Worm (Caenorhabditis elegans): Measurements from ENCODE around the gene C17G10.10.
A peak's percentile ranks its signal among the peaks of the same experiment; 100 is the strongest.

C17G10.10 gene

ce11 chrII:5555522-5555921 lies 43.7 kb downstream of the C17G10.10 start:
- TF ChIP-seq daf-16 (GFP tag; optimal IDR thresholded peaks at IDR 0.05) (no peak), daf-16 (tag; optimal IDR thresholded peaks at IDR 0.05) (peak; percentile 47), nhr-102 (tag; optimal IDR thresholded peaks at IDR 0.05) (peak; percentile 22), egl-43 (GFP tag; IDR thresholded peaks at IDR 0.05) (no peak), unc-62 (GFP tag; optimal IDR thresholded peaks at IDR 0.05 in 1 of 2) (peak in 1 of 2 experiments; percentile 2), unc-62 (tag; optimal IDR thresholded peaks at IDR 0.05) (no peak), tag-97 (GFP tag; IDR thresholded peaks at IDR 0.05) (no peak), nhr-25 (tag; optimal IDR thresholded peaks at IDR 0.05; ENCODE audit: borderline replicate concordance, insufficient read depth) (no peak), dve-1 (tag; optimal IDR thresholded peaks at IDR 0.05; ENCODE audit: insufficient read depth) (peak; percentile 21), zfp-2 (tag; optimal IDR thresholded peaks at IDR 0.05) (no peak), ama-1 (optimal IDR thresholded peaks at IDR 0.05) (no peak), daf-19 (GFP tag; conservative IDR thresholded peaks at IDR 0.05) (no peak)

ce11 chrII:5554788-5555187 lies 44.4 kb downstream of the C17G10.10 start:
- TF ChIP-seq daf-16 (GFP tag; optimal IDR thresholded peaks at IDR 0.05) (no peak), daf-16 (tag; optimal IDR thresholded peaks at IDR 0.05) (peak; percentile 51), dmd-6 (GFP tag; IDR thresholded peaks at IDR 0.05) (peak; percentile 85), php-3 (GFP tag; IDR thresholded peaks at IDR 0.05) (no peak), mdl-1 (tag; optimal IDR thresholded peaks at IDR 0.05) (no peak), fkh-10 (GFP tag; optimal IDR thresholded peaks at IDR 0.05) (no peak), dve-1 (tag; optimal IDR thresholded peaks at IDR 0.05; ENCODE audit: insufficient read depth) (peak; percentile 19), dmd-8 (GFP tag; IDR thresholded peaks at IDR 0.05) (no peak), F44E2.7 (GFP tag; IDR thresholded peaks at IDR 0.05) (no peak)

ce11 chrII:5554317-5554716 lies 44.9 kb downstream of the C17G10.10 start, which contains the start of gene ins-12:
TSS of gene ins-12 (plus strand) at chrII:5554617.
- TF ChIP-seq sdz-12 (GFP tag; optimal IDR thresholded peaks at IDR 0.05) (no peak), fos-1 (tag; optimal IDR thresholded peaks at IDR 0.05) (no peak), lin-1 (GFP tag; IDR thresholded peaks at IDR 0.05) (no peak), lin-39 (tag; optimal IDR thresholded peaks at IDR 0.05) (no peak), nhr-111 (GFP tag; optimal IDR thresholded peaks at IDR 0.05) (no peak), Y75B8A.6 (GFP tag; IDR thresholded peaks at IDR 0.05) (no peak), mxl-2 (GFP tag; conservative IDR thresholded peaks at IDR 0.05) (no peak), fkh-10 (GFP tag; optimal IDR thresholded peaks at IDR 0.05) (no peak), mdl-1 (tag; optimal IDR thresholded peaks at IDR 0.05) (no peak), unc-130 (GFP tag; optimal IDR thresholded peaks at IDR 0.05) (no peak), daf-8 (GFP tag; IDR thresholded peaks at IDR 0.05) (no peak), dve-1 (tag; optimal IDR thresholded peaks at IDR 0.05; ENCODE audit: insufficient read depth) (no peak), dpl-1 (GFP tag; optimal IDR thresholded peaks at IDR 0.05) (no peak), nhr-102 (tag; optimal IDR thresholded peaks at IDR 0.05) (no peak), dmd-9 (GFP tag; IDR thresholded peaks at IDR 0.05) (no peak), nhr-48 (tag; optimal IDR thresholded peaks at IDR 0.05) (no peak), unc-62 (GFP tag; optimal IDR thresholded peaks at IDR 0.05 in 1 of 2) (no peak), unc-62 (tag; optimal IDR thresholded peaks at IDR 0.05) (no peak), ztf-7 (tag; optimal IDR thresholded peaks at IDR 0.05) (no peak), aha-1 (tag) (no peak)

- TF ChIP-seq nhr-28 (tag; optimal IDR thresholded peaks at IDR 0.05) (peak; percentile 44), daf-16 (GFP tag; optimal IDR thresholded peaks at IDR 0.05) (no peak), daf-16 (tag; optimal IDR thresholded peaks at IDR 0.05) (peak; percentile 90), aly-2 (tag; optimal IDR thresholded peaks at IDR 0.05) (no peak), hlh-11 (tag; optimal IDR thresholded peaks at IDR 0.05) (peak; percentile 60), mxl-2 (GFP tag; conservative IDR thresholded peaks at IDR 0.05) (peak; percentile 47; the same call in 1 of the 2 replicates), pqm-1 (tag; optimal IDR thresholded peaks at IDR 0.05) (peak; percentile 52), zip-2 (tag; optimal IDR thresholded peaks at IDR 0.05) (no peak), dve-1 (tag; optimal IDR thresholded peaks at IDR 0.05; ENCODE audit: insufficient read depth) (peak; percentile 71), hlh-30 (tag; optimal IDR thresholded peaks at IDR 0.05; ENCODE audit: insufficient read depth) (peak; percentile 69), F10B5.3 (tag; optimal IDR thresholded peaks at IDR 0.05) (no peak), dmd-6 (GFP tag; IDR thresholded peaks at IDR 0.05) (peak; percentile 53), Y105C5A.15 (GFP tag; IDR thresholded peaks at IDR 0.05) (no peak), mdl-1 (tag; optimal IDR thresholded peaks at IDR 0.05) (peak in 1 of 2 experiments; percentile 23), egl-27 (tag; optimal IDR thresholded peaks at IDR 0.05) (no peak), snpc-1.2 (GFP tag; IDR thresholded peaks at IDR 0.05) (no peak), Y75B8A.6 (GFP tag; IDR thresholded peaks at IDR 0.05) (no peak), egl-43 (GFP tag; IDR thresholded peaks at IDR 0.05) (no peak)
Measured at ce11 chrII:5553531-5553930, 45.6 kb downstream of the C17G10.10 start.

All from whole organism, L4 larva.